Fruit fly (Drosophila melanogaster) whole organism, embryonic: ENCODE data around the gene ninaB.

ENCODE experiments used
- Atf-2 ChIP-seq: fragments of 200-800 bp; sonication (Bioruptor generic); optimal IDR thresholded peaks from 2 replicates; lab custom pipeline; 2016; ENCODE audit warnings: missing biosample characterization, missing genetic modification characterization
- CG10209 ChIP-seq: fragments of 200-800 bp; sonication (Bioruptor generic); optimal IDR thresholded peaks from 3 replicates; lab custom pipeline; 2017; ENCODE audit warnings: missing biosample characterization, mild to moderate bottlenecking, missing genetic modification characterization, missing genetic modification reagents
- CG10321 ChIP-seq: fragments of 200-800 bp; sonication (Bioruptor generic); IDR thresholded peaks from 2 replicates; pipeline ENCODE4 v1.3.6; 2022; ENCODE audit warnings: missing biosample characterization, missing genetic modification characterization
- CG11696 ChIP-seq: fragments of 200-800 bp; sonication (Bioruptor generic); IDR thresholded peaks from 2 replicates; pipeline ENCODE4 v1.3.6; 2022; ENCODE audit warnings: missing biosample characterization, missing genetic modification characterization
- CG12236 ChIP-seq: fragments of 200-800 bp; sonication (Bioruptor generic); optimal IDR thresholded peaks from 2 replicates; lab custom pipeline; 2016; ENCODE audit warnings: missing biosample characterization, missing genetic modification characterization
- CG12744 ChIP-seq: fragments of 200-800 bp; sonication (Bioruptor generic); optimal IDR thresholded peaks from 2 replicates; lab custom pipeline; 2016; ENCODE audit warnings: missing biosample characterization, missing genetic modification characterization
- CG12942 ChIP-seq: fragments of 200-800 bp; sonication (Bioruptor generic); optimal IDR thresholded peaks from 3 replicates; lab custom pipeline; 2016; ENCODE audit warnings: missing biosample characterization, missing genetic modification characterization
- CG1603 ChIP-seq: fragments of 200-800 bp; sonication (Bioruptor generic); optimal IDR thresholded peaks from 2 replicates; lab custom pipeline; 2019; ENCODE audit warnings: missing biosample characterization, mild to moderate bottlenecking, missing genetic modification characterization, moderate library complexity
- CG17186 ChIP-seq: fragments of 200-800 bp; sonication (Bioruptor generic); optimal IDR thresholded peaks from 3 replicates; lab custom pipeline; 2017; ENCODE audit warnings: missing biosample characterization, missing genetic modification reagents, missing genetic modification characterization
- CG17829 ChIP-seq: fragments of 200-800 bp; optimal IDR thresholded peaks from 2 replicates; lab custom pipeline; 2019; ENCODE audit warnings: missing biosample characterization, mild to moderate bottlenecking, missing genetic modification characterization, moderate library complexity
- CG3726 ChIP-seq: fragments of 200-800 bp; sonication (Bioruptor generic); IDR thresholded peaks from 3 replicates; pipeline ENCODE4, ENCODE4 v1.3.6; 2022; ENCODE audit warnings: missing biosample characterization, missing genetic modification characterization
- CG4617 ChIP-seq: fragments of 200-800 bp; sonication (Bioruptor generic); optimal IDR thresholded peaks from 3 replicates; lab custom pipeline; 2016; ENCODE audit warnings: missing biosample characterization, missing genetic modification characterization, borderline replicate concordance
- CG8089 ChIP-seq: fragments of 200-800 bp; sonication (Bioruptor generic); optimal IDR thresholded peaks from 3 replicates; lab custom pipeline; 2016; ENCODE audit warnings: missing biosample characterization, missing genetic modification characterization
- CG8281 ChIP-seq: fragments of 200-800 bp; sonication (Bioruptor generic); optimal IDR thresholded peaks from 2 replicates; lab custom pipeline; 2018; ENCODE audit warnings: missing biosample characterization, mild to moderate bottlenecking, missing genetic modification characterization, moderate library complexity
- CG8290 ChIP-seq, 3 experiments: fragments of 200-800 bp; sonication (Bioruptor generic); optimal IDR thresholded peaks; 2 replicates each; lab custom pipeline; 2016 to 2019; ENCODE audit warnings: missing biosample characterization in 3 of 3, missing genetic modification characterization in 3 of 3, mild to moderate bottlenecking in 2 of 3, moderate library complexity in 1 of 3
- Chrac-16 ChIP-seq: fragments of 200-800 bp; sonication (Bioruptor generic); optimal IDR thresholded peaks from 3 replicates; lab custom pipeline; 2016; ENCODE audit warnings: missing biosample characterization, missing genetic modification characterization
- D19A ChIP-seq: fragments of 200-800 bp; optimal IDR thresholded peaks from 3 replicates; lab custom pipeline; 2019; ENCODE audit warnings: missing biosample characterization, mild to moderate bottlenecking, missing genetic modification characterization, moderate library complexity
- Dip2 ChIP-seq: fragments of 200-800 bp; sonication (Bioruptor generic); IDR thresholded peaks from 2 replicates; pipeline ENCODE4 v1.3.6; 2022; ENCODE audit warnings: missing biosample characterization, missing genetic modification characterization
- Dp ChIP-seq: fragments of 200-800 bp; sonication (Bioruptor generic); optimal IDR thresholded peaks from 2 replicates; lab custom pipeline; 2018; ENCODE audit warnings: missing biosample characterization, mild to moderate bottlenecking, missing genetic modification characterization, moderate library complexity
- Ets65A ChIP-seq: fragments of 200-800 bp; sonication (Bioruptor generic); peaks from one replicate; lab custom pipeline; 2016; ENCODE audit warnings: missing biosample characterization, missing genetic modification characterization
- Fer1 ChIP-seq: fragments of 200-800 bp; sonication (Bioruptor generic); optimal IDR thresholded peaks from 2 replicates; lab custom pipeline; 2017; ENCODE audit warnings: missing biosample characterization, mild to moderate bottlenecking, missing genetic modification characterization
- HLH54F ChIP-seq: fragments of 200-800 bp; sonication (Bioruptor generic); optimal IDR thresholded peaks from 3 replicates; lab custom pipeline; 2016; ENCODE audit warnings: missing biosample characterization, missing genetic modification characterization
- HLHmδ ChIP-seq: fragments of 200-800 bp; sonication (Bioruptor generic); optimal IDR thresholded peaks from 2 replicates; lab custom pipeline; 2018; ENCODE audit warnings: missing biosample characterization, mild to moderate bottlenecking, missing genetic modification characterization, moderate library complexity
- HmgD ChIP-seq: fragments of 200-800 bp; sonication (Bioruptor generic); optimal IDR thresholded peaks from 3 replicates; lab custom pipeline; 2016; ENCODE audit warnings: missing biosample characterization, missing genetic modification characterization
- Jarid2 ChIP-seq: fragments of 200-800 bp; sonication (Bioruptor generic); optimal IDR thresholded peaks from 3 replicates; lab custom pipeline; 2017; ENCODE audit warnings: mild to moderate bottlenecking, missing biosample characterization, missing genetic modification reagents, missing genetic modification characterization
- Lhr ChIP-seq: fragments of 200-800 bp; sonication (Bioruptor generic); optimal IDR thresholded peaks from 3 replicates; lab custom pipeline; 2017; ENCODE audit warnings: mild to moderate bottlenecking, missing biosample characterization, missing genetic modification reagents, missing genetic modification characterization
- MESR4 ChIP-seq: fragments of 200-800 bp; sonication (Bioruptor generic); optimal IDR thresholded peaks from 2 replicates; lab custom pipeline; 2018; ENCODE audit warnings: missing biosample characterization, mild to moderate bottlenecking, missing genetic modification characterization, moderate library complexity
- Med ChIP-seq: fragments of 200-800 bp; sonication (Bioruptor generic); peaks from one replicate; lab custom pipeline; 2016; ENCODE audit warnings: missing biosample characterization, missing genetic modification characterization, mild to moderate bottlenecking, inconsistent platforms, moderate library complexity
- Nf-YC ChIP-seq: fragments of 200-800 bp; optimal IDR thresholded peaks from 3 replicates; lab custom pipeline; 2019; ENCODE audit warnings: missing biosample characterization, mild to moderate bottlenecking, missing genetic modification characterization, moderate library complexity
- Scr ChIP-seq: fragments of 200-800 bp; sonication (Bioruptor generic); IDR thresholded peaks from 2 replicates; pipeline ENCODE4 v1.3.6; 2022; ENCODE audit warnings: missing biosample characterization, missing genetic modification characterization; ENCODE audit not compliant: partially characterized antibody
- Stat92E ChIP-seq, 3 experiments: fragments of >200 bp in 2 of 3; fragments of 200-800 bp in 1 of 3; sonication (Bioruptor generic) in 1 of 3; optimal IDR thresholded peaks; 2 replicates each; lab custom pipeline; 2017 to 2019; ENCODE audit warnings: missing biosample characterization in 3 of 3, missing genetic modification characterization in 3 of 3, mild to moderate bottlenecking in 1 of 3, moderate library complexity in 1 of 3
- Usf ChIP-seq: fragments of 200-800 bp; sonication (Bioruptor generic); optimal IDR thresholded peaks from 2 replicates; lab custom pipeline; 2017; ENCODE audit warnings: missing genotype, missing biosample characterization, missing genetic modification characterization
- YL-1 ChIP-seq: fragments of 200-800 bp; sonication (Bioruptor generic); optimal IDR thresholded peaks from 3 replicates; lab custom pipeline; 2017; ENCODE audit warnings: missing biosample characterization, mild to moderate bottlenecking, missing genetic modification characterization
- cad ChIP-seq: fragments of >200 bp; optimal IDR thresholded peaks from 2 replicates; lab custom pipeline; 2017; ENCODE audit warnings: missing biosample characterization, missing genetic modification characterization
- cg ChIP-seq: fragments of 200-800 bp; sonication (Bioruptor generic); optimal IDR thresholded peaks from 3 replicates; lab custom pipeline; 2019; ENCODE audit warnings: missing biosample characterization, mild to moderate bottlenecking, missing genetic modification characterization, moderate library complexity
- ci ChIP-seq: fragments of 200-800 bp; sonication (Bioruptor generic); IDR thresholded peaks from 3 replicates; pipeline ENCODE4 v1.3.6; 2022; ENCODE audit warnings: missing biosample characterization, missing genetic modification characterization
- gro ChIP-seq: fragments of 200-800 bp; sonication (Bioruptor generic); optimal IDR thresholded peaks from 2 replicates; lab custom pipeline; 2016; ENCODE audit warnings: missing biosample characterization, missing genetic modification characterization
- h ChIP-seq: fragments of >200 bp; optimal IDR thresholded peaks from 2 replicates; lab custom pipeline; 2017
- inv ChIP-seq: fragments of 200-800 bp; sonication (Bioruptor generic); IDR thresholded peaks from 2 replicates; pipeline ENCODE4 v1.3.6; 2022; ENCODE audit warnings: missing biosample characterization, missing genetic modification characterization; ENCODE audit not compliant: partially characterized antibody
- kay ChIP-seq: fragments of 200-800 bp; sonication (Bioruptor generic); optimal IDR thresholded peaks from 2 replicates; lab custom pipeline; 2016; ENCODE audit warnings: missing biosample characterization, missing genetic modification characterization
- knrl ChIP-seq: fragments of 200-800 bp; sonication (Bioruptor generic); IDR thresholded peaks from 3 replicates; pipeline ENCODE4 v1.3.6; 2022; ENCODE audit warnings: missing biosample characterization, missing genetic modification characterization; ENCODE audit not compliant: partially characterized antibody
- lilli ChIP-seq: fragments of 200-800 bp; sonication (Bioruptor generic); optimal IDR thresholded peaks from 3 replicates; lab custom pipeline; 2016; ENCODE audit warnings: missing biosample characterization, missing genetic modification characterization
- luna ChIP-seq: fragments of 200-800 bp; sonication (Bioruptor generic); optimal IDR thresholded peaks from 2 replicates; lab custom pipeline; 2016; ENCODE audit warnings: missing biosample characterization, missing genetic modification characterization
- pzg ChIP-seq: fragments of 200-800 bp; sonication (Bioruptor generic); optimal IDR thresholded peaks from 3 replicates; lab custom pipeline; 2018; ENCODE audit warnings: missing biosample characterization, mild to moderate bottlenecking, missing genetic modification characterization, moderate library complexity
- shn ChIP-seq: fragments of 200-800 bp; sonication (Bioruptor generic); optimal IDR thresholded peaks from 3 replicates; lab custom pipeline; 2016; ENCODE audit warnings: missing biosample characterization, missing genetic modification characterization
- slbo ChIP-seq: fragments of 200-800 bp; sonication (Bioruptor generic); IDR thresholded peaks from 2 replicates; pipeline ENCODE4 v1.3.6; 2022; ENCODE audit warnings: missing biosample characterization, missing genetic modification characterization
- tna ChIP-seq: fragments of 200-800 bp; sonication (Bioruptor generic); IDR thresholded peaks from 2 replicates; pipeline ENCODE4 v1.3.6; 2022; ENCODE audit warnings: missing biosample characterization, missing genetic modification characterization; ENCODE audit not compliant: partially characterized antibody
- trem ChIP-seq: fragments of 200-800 bp; optimal IDR thresholded peaks from 3 replicates; lab custom pipeline; 2019; ENCODE audit warnings: missing biosample characterization, mild to moderate bottlenecking, missing genetic modification characterization, moderate library complexity
- vvl ChIP-seq: fragments of 200-800 bp; sonication (Bioruptor generic); IDR thresholded peaks from 2 replicates; pipeline ENCODE4 v1.3.6; 2022; ENCODE audit warnings: missing biosample characterization, missing genetic modification characterization

The ninaB gene

DNA sequence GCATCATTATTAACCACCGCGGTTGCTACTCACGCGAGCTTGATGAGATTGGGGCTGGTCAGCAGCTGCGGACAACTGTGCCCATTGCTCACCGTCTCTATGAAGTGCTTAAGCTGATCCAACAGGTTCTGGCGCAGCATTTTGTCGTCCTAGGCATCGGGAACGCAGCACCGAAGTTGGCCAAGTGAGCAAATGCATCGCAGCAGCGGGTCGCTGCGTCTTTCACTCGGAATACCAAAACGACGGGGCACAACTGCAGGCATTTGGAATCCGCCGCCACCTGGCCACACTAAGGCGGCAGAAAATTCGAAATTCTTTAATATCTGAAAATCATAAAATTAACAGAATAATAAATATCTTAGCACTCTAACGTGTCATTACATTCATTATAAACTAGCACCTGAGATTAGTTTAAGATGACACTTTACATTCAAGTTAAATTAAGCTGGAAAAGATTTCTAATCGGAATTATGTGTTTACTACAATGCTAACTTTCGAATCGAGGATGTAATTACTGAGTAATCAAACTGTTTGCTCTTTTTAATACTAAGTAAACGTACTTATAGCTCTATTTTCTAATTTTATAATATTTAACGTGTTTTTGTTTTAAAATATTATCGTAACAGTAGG is 17.3 kb upstream of the ninaB start:
- TF ChIP-seq Chrac-16 (GFP tag; lab: Kevin White, UChicago) (no peak), inv (no peak), luna (GFP tag; lab: Kevin White, UChicago) (no peak), Lhr (GFP tag; lab: Kevin White, UChicago) (peak; percentile 23), kay (GFP tag; lab: Kevin White, UChicago) (no peak), CG8089 (GFP tag; lab: Kevin White, UChicago) (no peak), Ets65A (GFP tag; lab: Kevin White, UChicago) (peak; percentile 71), D19A (tag; lab: Kevin White, UChicago) (no peak), CG3726 (GFP tag; lab: Robert Waterston, UW) (no peak), CG11696 (GFP tag; lab: Robert Waterston, UW) (no peak), CG8281 (no peak), HmgD (GFP tag; lab: Kevin White, UChicago) (peak; percentile 15), pzg (GFP tag; lab: Kevin White, UChicago) (peak; percentile 63), CG10321 (GFP tag; lab: Robert Waterston, UW) (no peak), slbo (GFP tag; lab: Robert Waterston, UW) (0 out of 2 replicates have a peak, but pooled peaks have one; percentile 14), gro (GFP tag; lab: Kevin White, UChicago) (no peak), cad (GFP tag; lab: Kevin White, UChicago) (no peak), YL-1 (GFP tag; lab: Kevin White, UChicago) (peak; percentile 1), Scr (no peak), HLH54F (GFP tag; lab: Kevin White, UChicago) (no peak), CG12236 (GFP tag; lab: Kevin White, UChicago) (no peak), CG1603 (peak; percentile 41), CG12744 (GFP tag; lab: Kevin White, UChicago) (no peak), h (lab: Kevin White, UChicago) (no peak), Med (GFP tag; lab: Kevin White, UChicago) (peak; percentile 70), lilli (GFP tag; lab: Kevin White, UChicago) (peak; percentile 1), cg (no peak), CG12942 (GFP tag; lab: Kevin White, UChicago) (no peak), knrl (GFP tag; lab: Robert Waterston, UW) (0 out of 3 replicates have a peak, but pooled peaks have one; percentile 21), tna (0 out of 2 replicates have a peak, but pooled peaks have one; percentile 31), CG17829 (tag; lab: Kevin White, UChicago) (peak; percentile 10), Fer1 (no peak), CG17186 (GFP tag; lab: Kevin White, UChicago) (no peak), HLHmδ (GFP tag; lab: Kevin White, UChicago) (peak; percentile 61), ci (GFP tag; lab: Robert Waterston, UW) (peak; percentile 41; the same call in 1 of the 3 replicates), CG10209 (no peak), CG8290 (GFP tag; optimal IDR thresholded peaks at IDR 0.05; lab: Kevin White, UChicago) (no peak), CG8290 (tag; optimal IDR thresholded peaks at IDR 0.05; lab: Kevin White, UChicago) (peak in 1 of 2 experiments; percentile 22), trem (tag; lab: Kevin White, UChicago) (peak; percentile 7), shn (no peak), Usf (GFP tag; lab: Kevin White, UChicago) (no peak), MESR4 (GFP tag; lab: Kevin White, UChicago) (peak; percentile 99), Dip2 (GFP tag; lab: Robert Waterston, UW) (no peak), Atf-2 (no peak), Dp (GFP tag; lab: Kevin White, UChicago) (peak; percentile 89), vvl (GFP tag; lab: Robert Waterston, UW) (0 out of 2 replicates have a peak, but pooled peaks have one; percentile 18), Nf-YC (tag; lab: Kevin White, UChicago) (no peak), CG4617 (GFP tag; lab: Kevin White, UChicago) (peak; percentile 38), Jarid2 (GFP tag; lab: Kevin White, UChicago) (peak; percentile 12), Stat92E (GFP tag; optimal IDR thresholded peaks at IDR 0.05; lab: Kevin White, UChicago) (peak in 1 of 3 experiments; percentile 64)
